Fruit fly (Drosophila melanogaster) whole organism, pupa: ENCODE measurements around the gene CG15914.

Experiments
- CG12605 ChIP-seq: fragments of 200-800 bp; sonication (Bioruptor generic); IDR thresholded peaks from 2 replicates; pipeline ENCODE4 v1.3.6; 2022; ENCODE audit warnings: missing biosample characterization, missing genetic modification characterization
- CG14655 ChIP-seq: fragments of 200-800 bp; sonication (Bioruptor generic); optimal IDR thresholded peaks from 3 replicates; lab custom pipeline; 2017; ENCODE audit warnings: mild to moderate bottlenecking, missing biosample characterization, missing genetic modification reagents, missing genetic modification characterization
- CG15710 ChIP-seq: fragments of 200-800 bp; sonication (Bioruptor generic); optimal IDR thresholded peaks from 2 replicates; lab custom pipeline; 2018; ENCODE audit warnings: missing biosample characterization, mild to moderate bottlenecking, missing genetic modification characterization, moderate library complexity
- CG17806 ChIP-seq: fragments of 200-800 bp; sonication (Bioruptor generic); optimal IDR thresholded peaks from 2 replicates; lab custom pipeline; 2018; ENCODE audit warnings: missing biosample characterization, mild to moderate bottlenecking, missing genetic modification characterization, moderate library complexity
- CG32121 ChIP-seq: fragments of 200-800 bp; sonication (Bioruptor generic); IDR thresholded peaks from 2 replicates; pipeline ENCODE4 v1.3.6; 2022; ENCODE audit warnings: missing biosample characterization, missing genetic modification characterization
- CG4496 ChIP-seq: fragments of 200-800 bp; sonication (Bioruptor generic); IDR thresholded peaks from 3 replicates; pipeline ENCODE4 v1.3.6; 2022; ENCODE audit warnings: missing biosample characterization, missing genetic modification characterization
- CG8301 ChIP-seq: fragments of 200-800 bp; sonication (Bioruptor generic); optimal IDR thresholded peaks from 2 replicates; lab custom pipeline; 2018; ENCODE audit warnings: missing biosample characterization, mild to moderate bottlenecking, missing genetic modification characterization
- D1 ChIP-seq: fragments of 200-800 bp; sonication (Bioruptor generic); optimal IDR thresholded peaks from 2 replicates; lab custom pipeline; 2018; ENCODE audit warnings: missing biosample characterization, mild to moderate bottlenecking, missing genetic modification characterization, moderate library complexity
- EcR ChIP-seq: fragments of 200-800 bp; sonication (Bioruptor generic); optimal IDR thresholded peaks from 3 replicates; lab custom pipeline; 2019; ENCODE audit warnings: missing biosample characterization, missing genetic modification characterization, mild to moderate bottlenecking, moderate library complexity, missing genetic modification reagents
- Pif1A ChIP-seq: fragments of 200-800 bp; sonication (Bioruptor generic); optimal IDR thresholded peaks from 3 replicates; lab custom pipeline; 2016; ENCODE audit warnings: missing biosample characterization, missing genetic modification characterization
- Pif1B ChIP-seq: fragments of 200-800 bp; sonication (Bioruptor generic); optimal IDR thresholded peaks from 3 replicates; lab custom pipeline; 2016; ENCODE audit warnings: missing biosample characterization, missing genetic modification characterization
- Snoo ChIP-seq: fragments of 200-800 bp; sonication (Bioruptor generic); optimal IDR thresholded peaks from 3 replicates; lab custom pipeline; 2017; ENCODE audit warnings: missing biosample characterization, mild to moderate bottlenecking, missing genetic modification characterization, inconsistent platforms
- gl ChIP-seq: fragments of 200-800 bp; sonication (Bioruptor generic); optimal IDR thresholded peaks from 2 replicates; lab custom pipeline; 2018; ENCODE audit warnings: missing biosample characterization, mild to moderate bottlenecking, missing genetic modification characterization

DNA sequence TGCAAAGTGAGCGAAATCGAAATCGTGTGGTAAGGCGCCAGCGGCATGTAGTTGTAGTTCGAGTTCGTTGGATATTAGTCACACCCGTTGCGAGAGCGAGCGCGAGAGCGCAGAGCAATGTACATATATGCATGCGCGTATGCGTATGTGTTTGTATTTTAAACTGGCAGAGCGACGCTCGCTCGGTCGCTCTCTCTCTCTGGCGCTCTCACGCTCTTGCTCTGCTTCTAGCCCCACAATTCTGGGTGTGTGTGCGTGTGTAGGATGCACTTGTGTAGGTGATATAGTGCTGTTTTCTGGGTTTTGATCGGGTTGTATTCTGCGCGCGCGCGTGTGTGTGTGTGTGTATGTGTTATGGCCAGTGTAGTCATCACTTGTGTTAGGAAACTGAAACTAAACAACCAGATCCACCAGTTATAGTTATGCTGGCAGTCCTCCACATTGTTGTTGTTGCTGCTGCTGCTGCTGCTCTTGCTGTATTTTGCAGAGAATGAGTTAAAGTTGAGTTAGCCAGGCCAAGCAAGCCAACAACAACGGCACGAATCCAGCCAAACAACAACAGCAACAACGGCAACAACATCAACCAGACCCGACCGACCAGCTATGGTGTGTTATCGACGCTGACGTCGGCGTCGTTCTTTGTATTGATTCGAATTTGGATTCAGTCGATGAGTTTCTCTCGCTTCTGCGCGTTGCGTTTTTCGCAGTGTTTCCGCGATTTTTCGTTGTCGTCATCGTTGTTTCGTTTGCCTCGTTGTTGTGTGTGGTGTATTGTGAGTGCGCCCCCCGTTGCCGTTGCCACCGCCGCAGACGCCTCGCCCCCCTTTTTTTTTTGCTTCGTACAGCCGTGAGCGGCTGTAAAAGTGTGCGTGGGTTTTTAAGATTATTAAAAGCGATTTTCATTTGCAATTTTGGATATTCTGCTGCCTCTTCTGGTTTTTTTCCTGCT lies 41.3 kb upstream of the CG15914 start:
- TF ChIP-seq CG14655 (GFP tag; lab: Kevin White, UChicago) (no peak), Pif1B (GFP tag; lab: Kevin White, UChicago) (peak; percentile 47), EcR (GFP tag; lab: Kevin White, UChicago) (peak; percentile 31), CG17806 (no peak), Pif1A (no peak), CG15710 (tag; lab: Kevin White, UChicago) (no peak), gl (tag; lab: Kevin White, UChicago) (no peak), CG32121 (GFP tag; lab: Robert Waterston, UW) (peak; percentile 73; the same call in 1 of the 2 replicates), Snoo (tag; lab: Kevin White, UChicago) (no peak), CG8301 (no peak), CG4496 (GFP tag; lab: Robert Waterston, UW) (peak; percentile 71), D1 (tag; lab: Kevin White, UChicago) (no peak), CG12605 (peak; percentile 67)
